Fruit fly (Drosophila melanogaster) whole organism, embryonic: ENCODE measurements around the gene AGO2.

Source experiments
- BEAF-32 ChIP-seq: fragments of 200-800 bp; sonication (Bioruptor generic); optimal IDR thresholded peaks from 3 replicates; lab custom pipeline; 2017; ENCODE audit warnings: missing biosample characterization, missing genetic modification characterization, mild to moderate bottlenecking, moderate library complexity, missing genetic modification reagents
- CG11247 ChIP-seq: fragments of 200-800 bp; sonication (Bioruptor generic); IDR thresholded peaks from 2 replicates; pipeline ENCODE4 v1.3.6; 2022; ENCODE audit warnings: missing biosample characterization, missing genetic modification characterization
- CG1233 ChIP-seq: fragments of 200-800 bp; sonication (Bioruptor generic); optimal IDR thresholded peaks from 4 replicates; lab custom pipeline; 2018; ENCODE audit warnings: missing biosample characterization, mild to moderate bottlenecking, missing genetic modification characterization
- CG13624 ChIP-seq: fragments of 200-800 bp; sonication (Bioruptor generic); optimal IDR thresholded peaks from 2 replicates; lab custom pipeline; 2016; ENCODE audit warnings: missing biosample characterization, missing genetic modification characterization
- CG15696 ChIP-seq: fragments of 200-800 bp; sonication (Bioruptor generic); optimal IDR thresholded peaks from 2 replicates; lab custom pipeline; 2019; ENCODE audit warnings: missing biosample characterization, mild to moderate bottlenecking, missing genetic modification characterization, moderate library complexity
- CG2678 ChIP-seq: fragments of 200-800 bp; sonication (Bioruptor generic); optimal IDR thresholded peaks from 3 replicates; lab custom pipeline; 2019; ENCODE audit warnings: missing biosample characterization, mild to moderate bottlenecking, missing genetic modification characterization, moderate library complexity
- CG30403 ChIP-seq: fragments of 200-800 bp; sonication (Bioruptor generic); optimal IDR thresholded peaks from 3 replicates; lab custom pipeline; 2016; ENCODE audit warnings: missing biosample characterization, missing genetic modification characterization
- CG31441 ChIP-seq: fragments of 200-800 bp; sonication (Bioruptor generic); IDR thresholded peaks from 2 replicates; pipeline ENCODE4 v1.3.6; 2022; ENCODE audit warnings: missing biosample characterization, missing genetic modification characterization
- CG32772 ChIP-seq: fragments of 200-800 bp; sonication (Bioruptor generic); IDR thresholded peaks from 2 replicates; pipeline ENCODE4 v1.3.6; 2022; ENCODE audit warnings: missing biosample characterization, missing genetic modification characterization
- CG3281 ChIP-seq: fragments of 200-800 bp; sonication (Bioruptor generic); optimal IDR thresholded peaks from 3 replicates; lab custom pipeline; 2017; ENCODE audit warnings: missing biosample characterization, mild to moderate bottlenecking, missing genetic modification characterization
- CG33557 ChIP-seq: fragments of 200-800 bp; sonication (Bioruptor generic); optimal IDR thresholded peaks from 2 replicates; lab custom pipeline; 2019; ENCODE audit warnings: missing biosample characterization, mild to moderate bottlenecking, missing genetic modification characterization, moderate library complexity
- CG8944 ChIP-seq: fragments of 200-800 bp; sonication (Bioruptor generic); optimal IDR thresholded peaks from 3 replicates; lab custom pipeline; 2016; ENCODE audit warnings: missing biosample characterization, missing genetic modification characterization
- CG9437 ChIP-seq: fragments of 200-800 bp; sonication (Bioruptor generic); optimal IDR thresholded peaks from 2 replicates; lab custom pipeline; 2018; ENCODE audit warnings: missing biosample characterization, mild to moderate bottlenecking, missing genetic modification characterization
- CG9609 ChIP-seq: fragments of 200-800 bp; sonication (Bioruptor generic); optimal IDR thresholded peaks from 3 replicates; lab custom pipeline; 2016; ENCODE audit warnings: missing biosample characterization, missing genetic modification characterization
- Dek ChIP-seq: fragments of 200-800 bp; sonication (Bioruptor generic); optimal IDR thresholded peaks from 3 replicates; lab custom pipeline; 2019; ENCODE audit warnings: missing biosample characterization, mild to moderate bottlenecking, missing genetic modification characterization, moderate library complexity
- Dip3 ChIP-seq: fragments of 200-800 bp; sonication (Bioruptor generic); optimal IDR thresholded peaks from 3 replicates; lab custom pipeline; 2016; ENCODE audit warnings: missing biosample characterization, missing genetic modification characterization
- Ets97D ChIP-seq: fragments of 200-800 bp; sonication (Bioruptor generic); optimal IDR thresholded peaks from 3 replicates; lab custom pipeline; 2016; ENCODE audit warnings: missing biosample characterization, missing genetic modification characterization
- Fer2 ChIP-seq: fragments of 200-800 bp; sonication (Bioruptor generic); optimal IDR thresholded peaks from 2 replicates; lab custom pipeline; 2018; ENCODE audit warnings: missing biosample characterization, mild to moderate bottlenecking, missing genetic modification characterization, moderate library complexity
- Fer3 ChIP-seq: fragments of 200-800 bp; sonication (Bioruptor generic); optimal IDR thresholded peaks from 2 replicates; lab custom pipeline; 2018; ENCODE audit warnings: missing biosample characterization, mild to moderate bottlenecking, missing genetic modification characterization, moderate library complexity
- H15 ChIP-seq: fragments of 200-800 bp; sonication (Bioruptor generic); IDR thresholded peaks from 3 replicates; pipeline ENCODE4 v1.3.6; 2022; ENCODE audit warnings: missing biosample characterization, missing genetic modification characterization
- MBD-R2 ChIP-seq: fragments of 200-800 bp; sonication (Bioruptor generic); IDR thresholded peaks from 2 replicates; pipeline ENCODE4 v1.3.6; 2022; ENCODE audit warnings: missing biosample characterization, missing genetic modification characterization
- Spps ChIP-seq: fragments of 200-800 bp; sonication (Bioruptor generic); optimal IDR thresholded peaks from 2 replicates; lab custom pipeline; 2018; ENCODE audit warnings: missing biosample characterization, mild to moderate bottlenecking, missing genetic modification characterization
- Trl ChIP-seq, 3 experiments: fragments of >200 bp in 2 of 3; fragments of 200-800 bp in 1 of 3; sonication (Bioruptor generic) in 1 of 3; optimal IDR thresholded peaks; 2 replicates in 1 of 3; 3 replicates in 2 of 3; lab custom pipeline; 2016 to 2017; ENCODE audit warnings: missing biosample characterization in 1 of 3, missing genetic modification characterization in 1 of 3
- abd-A ChIP-seq: fragments of 200-800 bp; sonication (Bioruptor generic); optimal IDR thresholded peaks from 3 replicates; lab custom pipeline; 2019; ENCODE audit warnings: missing biosample characterization, mild to moderate bottlenecking, missing genetic modification characterization, moderate library complexity
- dan ChIP-seq: fragments of 200-800 bp; sonication (Bioruptor generic); IDR thresholded peaks from 2 replicates; pipeline ENCODE4 v1.3.6; 2022; ENCODE audit warnings: missing biosample characterization, missing genetic modification characterization
- ems ChIP-seq: fragments of 200-800 bp; sonication (Bioruptor generic); optimal IDR thresholded peaks from 3 replicates; lab custom pipeline; 2016; ENCODE audit warnings: missing biosample characterization, missing genetic modification characterization
- ewg ChIP-seq: fragments of 200-800 bp; sonication (Bioruptor generic); optimal IDR thresholded peaks from 3 replicates; lab custom pipeline; 2017; ENCODE audit warnings: mild to moderate bottlenecking, missing biosample characterization, missing genetic modification reagents, missing genetic modification characterization
- gce ChIP-seq: fragments of 200-800 bp; sonication (Bioruptor generic); IDR thresholded peaks from 3 replicates; pipeline ENCODE4 v1.3.6; 2022; ENCODE audit warnings: missing biosample characterization, missing genetic modification characterization
- grau ChIP-seq: fragments of 200-800 bp; optimal IDR thresholded peaks from 3 replicates; lab custom pipeline; 2019; ENCODE audit warnings: missing biosample characterization, mild to moderate bottlenecking, missing genetic modification characterization, moderate library complexity
- hb ChIP-seq: fragments of 200-800 bp; sonication (Bioruptor generic); IDR thresholded peaks from 3 replicates; pipeline ENCODE4 v1.3.6; 2022; ENCODE audit warnings: missing biosample characterization, missing genetic modification characterization; ENCODE audit not compliant: partially characterized antibody
- klu ChIP-seq: fragments of 200-800 bp; sonication (Bioruptor generic); IDR thresholded peaks from 2 replicates; pipeline ENCODE4 v1.3.6; 2022; ENCODE audit warnings: missing biosample characterization, missing genetic modification characterization
- mirr ChIP-seq: fragments of 200-800 bp; sonication (Bioruptor generic); optimal IDR thresholded peaks from 3 replicates; lab custom pipeline; 2018; ENCODE audit warnings: missing biosample characterization, mild to moderate bottlenecking, missing genetic modification characterization
- nerfin-2 ChIP-seq: fragments of 200-800 bp; sonication (Bioruptor generic); IDR thresholded peaks from 2 replicates; pipeline ENCODE4 v1.3.6; 2022; ENCODE audit warnings: missing biosample characterization, missing genetic modification characterization; ENCODE audit not compliant: partially characterized antibody
- peb ChIP-seq: fragments of 200-800 bp; sonication (Bioruptor generic); IDR thresholded peaks from 2 replicates; pipeline ENCODE4 v1.3.6; 2022; ENCODE audit warnings: missing biosample characterization, missing genetic modification characterization
- phol ChIP-seq: fragments of 200-800 bp; sonication (Bioruptor generic); optimal IDR thresholded peaks from 3 replicates; lab custom pipeline; 2018; ENCODE audit warnings: missing biosample characterization, mild to moderate bottlenecking, missing genetic modification characterization, moderate library complexity
- scrt ChIP-seq: fragments of 200-800 bp; sonication (Bioruptor generic); optimal IDR thresholded peaks from 2 replicates; lab custom pipeline; 2018; ENCODE audit warnings: missing biosample characterization, mild to moderate bottlenecking, missing genetic modification characterization, moderate library complexity
- slp2 ChIP-seq: fragments of 200-800 bp; sonication (Bioruptor generic); optimal IDR thresholded peaks from 2 replicates; lab custom pipeline; 2016; ENCODE audit warnings: missing biosample characterization, missing genetic modification characterization
- sqz ChIP-seq: fragments of 200-800 bp; sonication (Bioruptor generic); optimal IDR thresholded peaks from 3 replicates; lab custom pipeline; 2018; ENCODE audit warnings: missing biosample characterization, mild to moderate bottlenecking, missing genetic modification characterization
- vfl ChIP-seq: fragments of 200-800 bp; sonication (Bioruptor generic); optimal IDR thresholded peaks from 2 replicates; lab custom pipeline; 2016; ENCODE audit warnings: missing biosample characterization, missing genetic modification characterization
- zen ChIP-seq: fragments of 200-800 bp; sonication (Bioruptor generic); optimal IDR thresholded peaks from 3 replicates; lab custom pipeline; 2018; ENCODE audit warnings: missing biosample characterization, mild to moderate bottlenecking, missing genetic modification characterization, moderate library complexity
- zf30C ChIP-seq: fragments of 200-800 bp; sonication (Bioruptor generic); optimal IDR thresholded peaks from 3 replicates; lab custom pipeline; 2018; ENCODE audit warnings: missing biosample characterization, mild to moderate bottlenecking, missing genetic modification characterization

The AGO2 gene

DNA sequence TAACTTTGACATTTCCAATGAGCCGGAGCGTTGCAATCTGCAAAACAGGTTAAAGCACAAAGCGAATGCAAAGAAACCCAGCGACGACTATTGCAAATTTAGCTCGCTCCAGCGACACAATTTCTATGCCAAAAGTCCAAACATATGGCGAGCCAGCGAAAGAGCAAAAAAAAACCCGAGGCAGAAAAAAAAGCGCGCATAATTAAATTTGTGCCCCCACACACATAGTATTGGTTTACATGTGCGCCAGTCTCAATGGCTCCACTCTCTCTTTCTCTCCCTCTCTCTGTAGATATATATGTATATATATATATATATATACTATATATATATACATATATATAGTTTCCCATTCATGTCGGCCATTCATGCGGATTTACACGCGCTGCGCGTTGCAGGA lies 13.2 kb upstream of the AGO2 start:
- no peak for TF ChIP-seq MBD-R2 (GFP tag; lab: Robert Waterston, UW)
- TF ChIP-seq CG9609 (GFP tag; lab: Kevin White, UChicago): no peak
- no peak for TF ChIP-seq CG33557 (GFP tag; lab: Kevin White, UChicago)
- TF ChIP-seq klu (GFP tag; lab: Robert Waterston, UW): no peak
- no peak for TF ChIP-seq nerfin-2 (GFP tag; lab: Robert Waterston, UW)
- TF ChIP-seq ewg (GFP tag; lab: Kevin White, UChicago): peak; percentile 38
- TF ChIP-seq Dip3 (GFP tag; lab: Kevin White, UChicago): no peak
- peak; percentile 18 to 50 for TF ChIP-seq Trl (optimal IDR thresholded peaks at IDR 0.05; lab: Kevin White, UChicago)
- TF ChIP-seq Trl (GFP tag; optimal IDR thresholded peaks at IDR 0.05; lab: Kevin White, UChicago): no peak
- TF ChIP-seq peb (GFP tag; lab: Robert Waterston, UW): no peak
- TF ChIP-seq CG13624 (GFP tag; lab: Kevin White, UChicago): no peak
- no peak for TF ChIP-seq dan (GFP tag; lab: Robert Waterston, UW)
- peak; percentile 66 for TF ChIP-seq sqz (GFP tag; lab: Kevin White, UChicago)
- TF ChIP-seq CG30403 (GFP tag; lab: Kevin White, UChicago): no peak
- no peak for TF ChIP-seq CG31441
- TF ChIP-seq CG1233 (GFP tag; lab: Kevin White, UChicago): no peak
- TF ChIP-seq CG32772 (GFP tag; lab: Robert Waterston, UW): 0 out of 2 replicates have a peak, but pooled peaks have one; percentile 23

DNA sequence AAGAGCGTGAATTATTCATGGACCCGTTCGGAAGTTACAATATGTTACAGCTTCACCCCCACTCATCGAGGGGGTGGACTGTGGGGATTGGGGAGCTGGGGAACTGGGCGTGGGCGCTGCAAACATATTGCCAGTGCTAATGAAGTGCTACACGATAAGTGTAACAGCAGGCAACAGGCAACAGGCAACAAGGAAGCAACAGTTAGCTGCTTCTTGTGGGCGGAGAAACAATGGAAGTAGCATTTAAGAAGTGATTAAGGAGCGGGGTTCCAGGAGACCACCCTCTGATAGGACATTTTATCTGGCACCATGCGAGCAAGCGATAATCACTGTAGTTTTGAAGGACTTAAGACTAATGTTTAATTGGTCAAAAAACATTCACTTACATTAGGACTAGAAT lies 12.6 kb upstream of the AGO2 start:
- no peak for TF ChIP-seq slp2
- TF ChIP-seq Ets97D (GFP tag; lab: Kevin White, UChicago): no peak
- peak; percentile 94 for TF ChIP-seq scrt (GFP tag; lab: Kevin White, UChicago)
- TF ChIP-seq CG9437 (GFP tag; lab: Kevin White, UChicago): no peak
- peak; percentile 51 for TF ChIP-seq zen (tag; lab: Kevin White, UChicago)
- TF ChIP-seq abd-A (tag; lab: Kevin White, UChicago): peak; percentile 40
- no peak for TF ChIP-seq mirr (GFP tag; lab: Kevin White, UChicago)

DNA sequence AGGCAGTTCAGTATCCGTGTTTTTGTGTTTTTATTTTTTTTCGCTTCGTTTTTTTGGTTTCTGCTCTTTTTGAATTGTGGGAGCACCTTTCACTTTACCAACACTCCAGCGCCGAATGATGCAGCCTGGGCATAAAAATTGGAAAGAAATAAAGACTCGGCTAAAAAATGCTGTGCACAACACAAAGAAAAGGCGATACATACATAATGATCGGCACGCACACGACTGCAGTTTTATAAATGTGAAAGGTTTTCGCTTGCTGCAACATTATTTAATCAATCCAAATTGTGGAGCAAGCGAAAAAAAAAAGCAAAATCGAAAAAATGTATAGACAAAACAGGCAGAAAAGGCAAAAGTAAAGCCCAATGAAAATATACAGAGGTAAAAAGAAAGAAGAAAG lies 10.9 kb upstream of the AGO2 start:
- no peak for TF ChIP-seq phol (tag; lab: Kevin White, UChicago)
- TF ChIP-seq Dek: no peak
- no peak for TF ChIP-seq Fer3 (tag; lab: Kevin White, UChicago)
- TF ChIP-seq hb: no peak
- no peak for TF ChIP-seq H15
- TF ChIP-seq CG15696: no peak
- TF ChIP-seq CG3281 (GFP tag; lab: Kevin White, UChicago): no peak
- no peak for TF ChIP-seq CG8944 (GFP tag; lab: Kevin White, UChicago)
- no peak for TF ChIP-seq BEAF-32 (GFP tag; lab: Kevin White, UChicago)
- TF ChIP-seq ems (GFP tag; lab: Kevin White, UChicago): no peak
- no peak for TF ChIP-seq CG2678
- no peak for TF ChIP-seq Fer2
- no peak for TF ChIP-seq vfl (GFP tag; lab: Kevin White, UChicago)
- TF ChIP-seq CG11247: no peak
- no peak for TF ChIP-seq Spps (tag; lab: Kevin White, UChicago)
- TF ChIP-seq grau (tag; lab: Kevin White, UChicago): no peak
- no peak for TF ChIP-seq gce (GFP tag; lab: Robert Waterston, UW)
- TF ChIP-seq zf30C (GFP tag; lab: Kevin White, UChicago): no peak
- TF ChIP-seq, all 482 proteins: peak for 0
